Worm (Caenorhabditis elegans): ENCODE data around the gene F55A11.8.

ce11 chrV:11787742-11788238, at the start of gene F55A11.8:
- no peak for TF ChIP-seq nhr-23 (tag; optimal IDR thresholded peaks at IDR 0.05)
- TF ChIP-seq unc-62 (GFP tag; optimal IDR thresholded peaks at IDR 0.05), result no peak
- TF ChIP-seq ztf-11 (tag; optimal IDR thresholded peaks at IDR 0.05), result no peak
- TF ChIP-seq aly-2 (tag; optimal IDR thresholded peaks at IDR 0.05), result no peak
- no peak for TF ChIP-seq dmd-4 (tag; optimal IDR thresholded peaks at IDR 0.05)
- no peak for TF ChIP-seq mdl-1 (tag; optimal IDR thresholded peaks at IDR 0.05)
- TF ChIP-seq fos-1 (tag; optimal IDR thresholded peaks at IDR 0.05), result no peak

Data from whole organism, L2 larva.